Fruit fly (Drosophila melanogaster) whole organism, pupa: ENCODE results near the gene dpr3.

ENCODE experiments used
- CG12605 ChIP-seq: fragments of 200-800 bp; sonication (Bioruptor generic); IDR thresholded peaks from 2 replicates; pipeline ENCODE4 v1.3.6; 2022; ENCODE audit warnings: missing biosample characterization, missing genetic modification characterization
- CG13204 ChIP-seq: fragments of 200-800 bp; sonication (Bioruptor generic); optimal IDR thresholded peaks from 2 replicates; lab custom pipeline; 2018; ENCODE audit warnings: missing biosample characterization, mild to moderate bottlenecking, missing genetic modification characterization, moderate library complexity
- CG15710 ChIP-seq: fragments of 200-800 bp; sonication (Bioruptor generic); optimal IDR thresholded peaks from 2 replicates; lab custom pipeline; 2018; ENCODE audit warnings: missing biosample characterization, mild to moderate bottlenecking, missing genetic modification characterization, moderate library complexity
- CG17806 ChIP-seq: fragments of 200-800 bp; sonication (Bioruptor generic); optimal IDR thresholded peaks from 2 replicates; lab custom pipeline; 2018; ENCODE audit warnings: missing biosample characterization, mild to moderate bottlenecking, missing genetic modification characterization, moderate library complexity
- CG34367 ChIP-seq: fragments of 200-800 bp; sonication (Bioruptor generic); optimal IDR thresholded peaks from 2 replicates; lab custom pipeline; 2018; ENCODE audit warnings: missing biosample characterization, mild to moderate bottlenecking, missing genetic modification characterization
- CG4496 ChIP-seq: fragments of 200-800 bp; sonication (Bioruptor generic); IDR thresholded peaks from 3 replicates; pipeline ENCODE4 v1.3.6; 2022; ENCODE audit warnings: missing biosample characterization, missing genetic modification characterization
- CG8159 ChIP-seq: fragments of 200-800 bp; sonication (Bioruptor generic); optimal IDR thresholded peaks from 3 replicates; lab custom pipeline; 2018; ENCODE audit warnings: missing biosample characterization, mild to moderate bottlenecking, missing genetic modification characterization, moderate library complexity
- EcR ChIP-seq: fragments of 200-800 bp; sonication (Bioruptor generic); optimal IDR thresholded peaks from 3 replicates; lab custom pipeline; 2019; ENCODE audit warnings: missing biosample characterization, missing genetic modification characterization, mild to moderate bottlenecking, moderate library complexity, missing genetic modification reagents
- Ets98B ChIP-seq: fragments of 200-800 bp; sonication (Bioruptor generic); IDR thresholded peaks from 2 replicates; pipeline ENCODE4 v1.3.6; 2022; ENCODE audit warnings: missing biosample characterization, missing genetic modification characterization
- Pif1A ChIP-seq: fragments of 200-800 bp; sonication (Bioruptor generic); optimal IDR thresholded peaks from 3 replicates; lab custom pipeline; 2016; ENCODE audit warnings: missing biosample characterization, missing genetic modification characterization
- Pif1B ChIP-seq: fragments of 200-800 bp; sonication (Bioruptor generic); optimal IDR thresholded peaks from 3 replicates; lab custom pipeline; 2016; ENCODE audit warnings: missing biosample characterization, missing genetic modification characterization
- Snoo ChIP-seq: fragments of 200-800 bp; sonication (Bioruptor generic); optimal IDR thresholded peaks from 3 replicates; lab custom pipeline; 2017; ENCODE audit warnings: missing biosample characterization, mild to moderate bottlenecking, missing genetic modification characterization, inconsistent platforms
- fd96Ca ChIP-seq: fragments of 200-800 bp; sonication (Bioruptor generic); IDR thresholded peaks from 3 replicates; pipeline ENCODE4 v1.3.6; 2022; ENCODE audit warnings: missing biosample characterization, missing genetic modification characterization
- gl ChIP-seq: fragments of 200-800 bp; sonication (Bioruptor generic); optimal IDR thresholded peaks from 2 replicates; lab custom pipeline; 2018; ENCODE audit warnings: missing biosample characterization, mild to moderate bottlenecking, missing genetic modification characterization

dm6 chr2L:2035941-2036340, 73.7 kb downstream of the dpr3 start, which contains the start of gene CG42296:
- TF ChIP-seq Snoo (tag; lab: Kevin White, UChicago) (no peak), CG13204 (no peak), CG34367 (tag; lab: Kevin White, UChicago) (no peak), Pif1A (no peak), Ets98B (GFP tag; lab: Robert Waterston, UW) (no peak), CG12605 (GFP tag; lab: Robert Waterston, UW) (no peak), CG17806 (tag; lab: Kevin White, UChicago) (no peak), EcR (GFP tag; lab: Kevin White, UChicago) (no peak), gl (no peak), CG15710 (tag; lab: Kevin White, UChicago) (no peak), CG8159 (tag; lab: Kevin White, UChicago) (no peak), Pif1B (no peak), fd96Ca (GFP tag; lab: Robert Waterston, UW) (no peak), CG4496 (no peak)
